Worm (Caenorhabditis elegans) whole organism, young adult: ENCODE data around the gene rilp-1.

ENCODE experiments used
- B0019.2 ChIP-seq: fragments of 200-800 bp; sonication (Bioruptor generic); conservative IDR thresholded peaks from 2 replicates; pipeline ENCODE4 v1.3.6; 2022; ENCODE audit warnings: missing genetic modification reagents, missing genetic modification characterization, missing compliant biosample characterization
- B0336.3 ChIP-seq: fragments of 200-800 bp; sonication (Bioruptor generic); IDR thresholded peaks from 2 replicates; pipeline ENCODE4 v1.3.6; 2022; ENCODE audit warnings: missing genetic modification characterization, missing compliant biosample characterization
- C06A6.2 ChIP-seq: fragments of 200-800 bp; sonication (Bioruptor generic); conservative IDR thresholded peaks from 2 replicates; pipeline ENCODE4 v1.3.6; 2022; ENCODE audit warnings: missing genetic modification characterization, missing compliant biosample characterization
- C17E4.6 ChIP-seq: fragments of 200-800 bp; sonication (Bioruptor generic); IDR thresholded peaks from 2 replicates; pipeline ENCODE4 v1.3.6; 2022; ENCODE audit warnings: missing genetic modification reagents, missing genetic modification characterization, missing compliant biosample characterization
- F22D6.2 ChIP-seq: sonication (generic microtip); optimal IDR thresholded peaks from 2 replicates; lab custom pipeline; 2016; ENCODE audit warnings: mild to moderate bottlenecking, missing genetic modification characterization, missing compliant biosample characterization
- F23B12.7 ChIP-seq: sonication (generic microtip); optimal IDR thresholded peaks from 2 replicates; lab custom pipeline; 2017; ENCODE audit warnings: missing genetic modification characterization, mild to moderate bottlenecking, missing compliant biosample characterization, antibody characterized with exemption, moderate library complexity; ENCODE audit not compliant: insufficient read depth
- F33H1.4 ChIP-seq: fragments of 200-800 bp; sonication (Bioruptor generic); IDR thresholded peaks from 2 replicates; pipeline ENCODE4 v1.3.6; 2022; ENCODE audit warnings: missing genetic modification reagents, missing genetic modification characterization, missing compliant biosample characterization
- F39B2.1 ChIP-seq: fragments of 200-800 bp; sonication (Bioruptor generic); IDR thresholded peaks from 2 replicates; pipeline ENCODE4 v1.3.6; 2022; ENCODE audit warnings: missing genetic modification reagents, missing genetic modification characterization, missing compliant biosample characterization
- T26A5.8 ChIP-seq: sonication (generic microtip); optimal IDR thresholded peaks from 2 replicates; lab custom pipeline; 2016; ENCODE audit warnings: missing genetic modification characterization, missing compliant biosample characterization
- attf-3 ChIP-seq: fragments of 200-800 bp; sonication (Bioruptor generic); conservative IDR thresholded peaks from 2 replicates; pipeline ENCODE4 v1.3.6; 2022; ENCODE audit warnings: missing genetic modification reagents, missing genetic modification characterization, missing compliant biosample characterization
- bed-1 ChIP-seq: fragments of 200-800 bp; sonication (Bioruptor generic); IDR thresholded peaks from 2 replicates; pipeline ENCODE4 v1.3.6; 2022; ENCODE audit warnings: missing genetic modification reagents, missing genetic modification characterization, missing compliant biosample characterization
- bed-2 ChIP-seq: fragments of 200-800 bp; sonication (Bioruptor generic); IDR thresholded peaks from 2 replicates; pipeline ENCODE4 v1.3.6; 2022; ENCODE audit warnings: missing genetic modification reagents, missing genetic modification characterization, missing compliant biosample characterization
- ccch-3 ChIP-seq: fragments of 200-800 bp; sonication (Bioruptor generic); optimal IDR thresholded peaks from 2 replicates; lab custom pipeline; 2018; ENCODE audit warnings: mild to moderate bottlenecking, missing genetic modification characterization, missing compliant biosample characterization
- cebp-1 ChIP-seq, 2 experiments: fragments of 200-800 bp in 1 of 2; sonication (Bioruptor generic) in 1 of 2; sonication (generic microtip) in 1 of 2; IDR thresholded peaks in 1 of 2; optimal IDR thresholded peaks in 1 of 2; 2 replicates each; pipeline versions ENCODE4 v1.3.6 to Lab custom; 2017 to 2022; ENCODE audit warnings: missing compliant biosample characterization in 2 of 2, missing genetic modification characterization in 2 of 2, mild to moderate bottlenecking in 1 of 2, missing genetic modification reagents in 1 of 2, moderate library complexity in 1 of 2
- ceh-100 ChIP-seq: fragments of 200-800 bp; sonication (Bioruptor generic); IDR thresholded peaks from 2 replicates; pipeline ENCODE4 v1.3.6; 2022; ENCODE audit warnings: missing genetic modification reagents, missing genetic modification characterization, missing compliant biosample characterization
- dpl-1 ChIP-seq: fragments of 150-350 bp; optimal IDR thresholded peaks from 2 replicates; lab custom pipeline; 2014; ENCODE audit warnings: missing biosample characterization, missing genetic modification reagents, missing genetic modification characterization
- efl-1 ChIP-seq: fragments of 150-350 bp; optimal IDR thresholded peaks from 2 replicates; lab custom pipeline; 2014; ENCODE audit warnings: missing biosample characterization, missing genetic modification reagents, missing genetic modification characterization
- egl-18 ChIP-seq: fragments of 200-800 bp; sonication (Bioruptor generic); IDR thresholded peaks from 2 replicates; pipeline ENCODE4 v1.3.6; 2022; ENCODE audit warnings: missing genetic modification reagents, missing genetic modification characterization, missing compliant biosample characterization
- him-1 ChIP-seq: sonication (generic microtip); optimal IDR thresholded peaks from 2 replicates; lab custom pipeline; 2016; ENCODE audit warnings: missing genotype, missing genetic modification reagents, missing genetic modification characterization, missing compliant biosample characterization
- hlh-12 ChIP-seq: sonication (generic microtip); optimal IDR thresholded peaks from 2 replicates; lab custom pipeline; 2016; ENCODE audit warnings: missing genetic modification characterization, missing compliant biosample characterization
- hlh-26 ChIP-seq: fragments of 200-800 bp; sonication (Bioruptor generic); conservative IDR thresholded peaks from 2 replicates; pipeline ENCODE4 v1.3.6; 2022; ENCODE audit warnings: missing genetic modification reagents, missing genetic modification characterization, missing compliant biosample characterization
- hmg-1.2 ChIP-seq: fragments of 200-800 bp; sonication (Bioruptor generic); IDR thresholded peaks from 2 replicates; pipeline ENCODE4 v1.3.6; 2022; ENCODE audit warnings: missing genetic modification reagents, missing genetic modification characterization, missing compliant biosample characterization
- hmg-20 ChIP-seq: fragments of 200-800 bp; sonication (Bioruptor generic); IDR thresholded peaks from 2 replicates; pipeline ENCODE4 v1.3.6; 2022; ENCODE audit warnings: missing genetic modification reagents, missing genetic modification characterization, missing compliant biosample characterization
- hrde-1 ChIP-seq: sonication (generic microtip); optimal IDR thresholded peaks from 2 replicates; lab custom pipeline; 2016; ENCODE audit warnings: missing genetic modification characterization, mild to moderate bottlenecking, missing compliant biosample characterization, moderate library complexity, missing genotype, missing genetic modification reagents, borderline replicate concordance
- lag-1 ChIP-seq: fragments of 200-800 bp; sonication (Bioruptor generic); IDR thresholded peaks from 2 replicates; pipeline ENCODE4 v1.3.6; 2022; ENCODE audit warnings: missing genetic modification reagents, missing genetic modification characterization, missing compliant biosample characterization
- let-526 ChIP-seq: fragments of 200-800 bp; sonication (Bioruptor generic); IDR thresholded peaks from 2 replicates; pipeline ENCODE4 v1.3.6; 2022; ENCODE audit warnings: missing genetic modification reagents, missing genetic modification characterization, missing compliant biosample characterization
- lin-35 ChIP-seq, 3 experiments: fragments of 150-350 bp in 2 of 3; sonication (generic microtip) in 1 of 3; optimal IDR thresholded peaks; 2 replicates each; lab custom pipeline; 2014 to 2018; ENCODE audit warnings: missing biosample characterization in 3 of 3, missing genetic modification characterization in 3 of 3, missing genetic modification reagents in 3 of 3
- lin-40 ChIP-seq: sonication (generic microtip); optimal IDR thresholded peaks from 2 replicates; lab custom pipeline; 2016; ENCODE audit warnings: missing genetic modification characterization, mild to moderate bottlenecking, missing compliant biosample characterization, missing genotype, missing genetic modification reagents
- madf-10 ChIP-seq: sonication (generic microtip); optimal IDR thresholded peaks from 2 replicates; lab custom pipeline; 2016; ENCODE audit warnings: mild to moderate bottlenecking, missing genetic modification characterization, missing compliant biosample characterization
- madf-3 ChIP-seq: fragments of 200-800 bp; sonication (Bioruptor generic); IDR thresholded peaks from 2 replicates; pipeline ENCODE4 v1.3.6; 2022; ENCODE audit warnings: missing genetic modification reagents, missing genetic modification characterization, missing compliant biosample characterization
- mxl-1 ChIP-seq: sonication (generic microtip); optimal IDR thresholded peaks from 2 replicates; lab custom pipeline; 2016; ENCODE audit warnings: missing genetic modification characterization, missing compliant biosample characterization
- nfya-1 ChIP-seq: sonication (generic microtip); optimal IDR thresholded peaks from 2 replicates; lab custom pipeline; 2017; ENCODE audit warnings: antibody characterized with exemption, missing compliant biosample characterization, missing genetic modification characterization, borderline replicate concordance; ENCODE audit not compliant: insufficient read depth
- nhr-120 ChIP-seq: fragments of 200-800 bp; sonication (Bioruptor generic); IDR thresholded peaks from 2 replicates; pipeline ENCODE4 v1.3.6; 2022; ENCODE audit warnings: missing genetic modification characterization, missing compliant biosample characterization
- nhr-80 ChIP-seq: sonication (generic microtip); optimal IDR thresholded peaks from 2 replicates; lab custom pipeline; 2016; ENCODE audit warnings: missing genetic modification characterization, missing compliant biosample characterization
- nhr-90 ChIP-seq: sonication (generic microtip); optimal IDR thresholded peaks from 2 replicates; lab custom pipeline; 2016; ENCODE audit warnings: missing genotype, mild to moderate bottlenecking, missing genetic modification characterization, missing compliant biosample characterization
- snpc-1.1 ChIP-seq: sonication (generic microtip); optimal IDR thresholded peaks from 2 replicates; lab custom pipeline; 2017; ENCODE audit warnings: missing genetic modification characterization, mild to moderate bottlenecking, missing compliant biosample characterization, antibody characterized with exemption, moderate library complexity, missing genotype, missing genetic modification reagents; ENCODE audit not compliant: insufficient read depth
- snpc-3.4 ChIP-seq: sonication (generic microtip); optimal IDR thresholded peaks from 2 replicates; lab custom pipeline; 2017; ENCODE audit warnings: missing genetic modification characterization, mild to moderate bottlenecking, missing compliant biosample characterization, antibody characterized with exemption, moderate library complexity, missing genotype, missing genetic modification reagents
- snpc-4 ChIP-seq, 5 experiments: fragments of 150-350 bp in 1 of 5; sonication (generic microtip) in 4 of 5; optimal IDR thresholded peaks; 2 replicates each; lab custom pipeline; 2014 to 2018; ENCODE audit warnings: missing genetic modification characterization in 5 of 5, missing biosample characterization in 3 of 5, antibody characterized with exemption in 2 of 5, mild to moderate bottlenecking in 2 of 5, missing compliant biosample characterization in 2 of 5, missing genotype in 2 of 5, moderate library complexity in 2 of 5, missing genetic modification reagents in 1 of 5
- somi-1 ChIP-seq: fragments of 200-800 bp; sonication (Bioruptor generic); optimal IDR thresholded peaks from 2 replicates; lab custom pipeline; 2018; ENCODE audit warnings: mild to moderate bottlenecking, missing genetic modification characterization, missing compliant biosample characterization
- tbp1 ChIP-seq: fragments of 200-800 bp; sonication (Bioruptor generic); optimal IDR thresholded peaks from 2 replicates; lab custom pipeline; 2018; ENCODE audit warnings: mild to moderate bottlenecking, missing genetic modification characterization, missing compliant biosample characterization
- zfh-2 ChIP-seq: fragments of 200-800 bp; sonication (Bioruptor generic); conservative IDR thresholded peaks from 2 replicates; pipeline ENCODE4 v1.3.6; 2022; ENCODE audit warnings: missing genetic modification reagents, missing genetic modification characterization, missing compliant biosample characterization
- ztf-3 ChIP-seq: fragments of 200-800 bp; sonication (Bioruptor generic); optimal IDR thresholded peaks from 2 replicates; lab custom pipeline; 2018; ENCODE audit warnings: mild to moderate bottlenecking, missing genetic modification characterization, missing compliant biosample characterization
- ztf-6 ChIP-seq: fragments of 200-800 bp; sonication (Bioruptor generic); IDR thresholded peaks from 2 replicates; pipeline ENCODE4 v1.3.6; 2022; ENCODE audit warnings: missing genetic modification reagents, missing genetic modification characterization, missing compliant biosample characterization

rilp-1 gene

DNA sequence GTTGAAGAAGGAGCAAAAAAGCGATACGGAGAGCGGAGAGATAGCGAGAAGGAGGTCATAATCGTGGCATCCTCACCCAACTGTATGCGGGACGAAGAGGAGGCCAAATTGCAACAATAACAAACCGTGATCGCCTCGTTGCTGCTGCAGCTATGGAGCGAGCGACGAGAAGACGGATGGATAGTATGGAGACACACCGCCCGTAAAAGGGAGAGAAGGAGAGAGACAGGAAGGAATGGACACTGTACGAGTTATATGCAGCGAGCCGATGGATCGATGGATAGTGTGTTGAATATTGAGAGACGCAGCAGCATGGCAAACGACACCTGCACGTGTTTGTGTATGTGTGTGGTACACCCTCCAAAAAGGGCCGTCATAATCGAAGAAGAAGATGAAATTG lies 12.2 kb upstream of the rilp-1 start:
- peak; percentile 78 for TF ChIP-seq zfh-2
- TF ChIP-seq hmg-1.2 (GFP tag; lab: Robert Waterston, UW): peak; percentile 35; the same call in 1 of the 2 replicates
- no peak for TF ChIP-seq madf-3 (GFP tag; lab: Robert Waterston, UW)

DNA sequence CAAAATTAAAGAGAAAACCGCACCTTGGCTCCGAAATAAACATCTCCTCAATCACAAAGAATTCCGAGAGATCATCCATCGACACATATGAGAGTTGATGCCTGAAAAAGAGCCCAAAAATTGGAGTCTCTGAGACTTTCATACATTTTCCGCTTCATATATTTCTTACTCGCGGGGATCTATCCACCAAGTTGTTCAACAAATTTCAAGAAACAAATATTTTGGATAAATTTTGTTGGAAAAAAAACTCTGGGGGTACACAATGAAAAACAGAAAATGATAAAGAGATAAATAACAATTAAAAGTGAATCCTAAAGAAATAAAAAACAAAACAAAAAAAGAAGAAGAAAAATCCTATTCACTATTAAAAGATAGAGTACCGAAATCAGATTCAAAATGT lies 8.9 kb upstream of the rilp-1 start, which contains the start of gene sel-8:
Gene sel-8, minus strand, starts transcription at position 101 of the 400 bp plus-strand sequence.
- TF ChIP-seq lin-35 (GFP tag; optimal IDR thresholded peaks at IDR 0.05; lab: Kevin White, UChicago): no peak
- TF ChIP-seq hlh-26 (GFP tag; lab: Robert Waterston, UW): no peak
- TF ChIP-seq ztf-3 (GFP tag; lab: Kevin White, UChicago): no peak
- no peak for TF ChIP-seq C06A6.2 (GFP tag; lab: Robert Waterston, UW)
- no peak for TF ChIP-seq let-526 (GFP tag; lab: Robert Waterston, UW)
- TF ChIP-seq nhr-120 (GFP tag; lab: Robert Waterston, UW): no peak
- TF ChIP-seq T26A5.8 (tag; lab: Kevin White, UChicago): no peak
- no peak for TF ChIP-seq madf-10 (tag; lab: Kevin White, UChicago)
- no peak for TF ChIP-seq ccch-3

DNA sequence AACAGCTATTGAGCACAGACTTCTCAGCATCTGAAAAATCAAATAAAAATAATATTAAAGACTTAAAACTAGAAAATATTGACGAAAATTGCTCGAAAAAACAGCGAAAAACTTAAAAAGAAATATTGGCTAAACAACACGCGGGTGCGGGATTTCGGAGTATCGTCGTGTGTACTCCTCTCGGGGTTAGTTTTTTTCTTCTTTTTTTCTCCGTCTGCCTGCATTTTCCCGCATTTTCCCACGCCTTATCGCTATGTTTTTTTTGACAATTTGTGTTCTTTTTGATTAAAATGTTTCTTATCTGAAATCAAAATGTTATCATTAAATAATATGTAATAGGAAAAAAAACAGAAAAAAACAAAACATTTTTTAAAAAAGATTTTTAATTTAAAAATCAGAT lies 5.6 kb upstream of the rilp-1 start, which contains the start of gene mrps-31:
Gene mrps-31, minus strand, starts transcription at position 36 of the 400 bp plus-strand sequence.
- TF ChIP-seq bed-1 (GFP tag; lab: Robert Waterston, UW) (no peak), hmg-20 (GFP tag; lab: Robert Waterston, UW) (no peak), ztf-6 (GFP tag; lab: Robert Waterston, UW) (no peak), cebp-1 (GFP tag; IDR thresholded peaks at IDR 0.05; lab: Robert Waterston, UW) (no peak), cebp-1 (tag; optimal IDR thresholded peaks at IDR 0.05; lab: Kevin White, UChicago) (peak; percentile 49), nhr-120 (GFP tag; lab: Robert Waterston, UW) (no peak), F22D6.2 (tag; lab: Kevin White, UChicago) (no peak), T26A5.8 (tag; lab: Kevin White, UChicago) (no peak), him-1 (no peak), nfya-1 (no peak), madf-10 (tag; lab: Kevin White, UChicago) (peak; percentile 17), zfh-2 (no peak), somi-1 (GFP tag; lab: Kevin White, UChicago) (no peak), snpc-4 (GFP tag; optimal IDR thresholded peaks at IDR 0.05; lab: Kevin White, UChicago) (no peak), snpc-4 (tag; optimal IDR thresholded peaks at IDR 0.05; lab: Kevin White, UChicago) (peak in 1 of 4 experiments; percentile 7), tbp1 (peak; percentile 14), egl-18 (no peak), C17E4.6 (GFP tag; lab: Robert Waterston, UW) (no peak), snpc-1.1 (no peak), snpc-3.4 (no peak), B0019.2 (GFP tag; lab: Robert Waterston, UW) (no peak), dpl-1 (GFP tag; lab: Kevin White, UChicago) (no peak), B0336.3 (GFP tag; lab: Robert Waterston, UW) (no peak), hlh-12 (no peak), F39B2.1 (no peak), lin-40 (peak; percentile 39), ceh-100 (GFP tag; lab: Robert Waterston, UW) (no peak), lag-1 (GFP tag; lab: Robert Waterston, UW) (no peak), mxl-1 (no peak), attf-3 (peak; percentile 97), efl-1 (GFP tag; lab: Kevin White, UChicago) (peak; percentile 38), nhr-80 (tag; lab: Kevin White, UChicago) (peak; percentile 81), hmg-1.2 (GFP tag; lab: Robert Waterston, UW) (no peak; the same call in 1 of the 2 replicates), F33H1.4 (GFP tag; lab: Robert Waterston, UW) (no peak), nhr-90 (tag; lab: Kevin White, UChicago) (peak; percentile 2), bed-2 (GFP tag; lab: Robert Waterston, UW) (no peak), F23B12.7 (tag; lab: Kevin White, UChicago) (peak; percentile 32), hrde-1 (no peak)
